Fruit fly (Drosophila melanogaster): Measurements from ENCODE around the gene CG9399.

The CG9399 gene

dm6 chr3R:9533181-9534124, 40.6 kb downstream of the CG9399 start (continued):
- TF ChIP-seq Ets97D (GFP tag; optimal IDR thresholded peaks at IDR 0.05) (peak; percentile 74), fd96Cb (tag; optimal IDR thresholded peaks at IDR 0.05) (peak; percentile 94), ind (GFP tag; optimal IDR thresholded peaks at IDR 0.05) (peak; percentile 96), da (GFP tag; optimal IDR thresholded peaks at IDR 0.05) (peak; percentile 66), hth (optimal IDR thresholded peaks at IDR 0.05) (no peak), ewg (GFP tag; optimal IDR thresholded peaks at IDR 0.05) (peak; percentile 91), az2 (GFP tag; optimal IDR thresholded peaks at IDR 0.05) (peak; percentile 95), Awh (GFP tag; IDR thresholded peaks at IDR 0.05) (peak; percentile 66; the same call in 1 of the 2 replicates), zf30C (GFP tag; optimal IDR thresholded peaks at IDR 0.05) (no peak), jumu (GFP tag; optimal IDR thresholded peaks at IDR 0.05) (peak; percentile 94), CG10543 (GFP tag; optimal IDR thresholded peaks at IDR 0.05) (peak; percentile 98), CG7987 (GFP tag; optimal IDR thresholded peaks at IDR 0.05) (peak; percentile 83), prd (optimal IDR thresholded peaks at IDR 0.05) (no peak), prd (GFP tag; IDR thresholded peaks at IDR 0.05) (peak; percentile 90), Ravus (GFP tag; IDR thresholded peaks at IDR 0.05) (peak; percentile 56), sr (GFP tag; IDR thresholded peaks at IDR 0.05) (peak; percentile 64; the same call in 1 of the 3 replicates), emc (GFP tag; optimal IDR thresholded peaks at IDR 0.05) (peak; percentile 87), Ada2b (GFP tag; IDR thresholded peaks at IDR 0.05) (peak; percentile 83), Hand (GFP tag; optimal IDR thresholded peaks at IDR 0.05) (peak; percentile 97), CG7745 (tag; optimal IDR thresholded peaks at IDR 0.05) (no peak), sisA (GFP tag; IDR thresholded peaks at IDR 0.05) (peak; percentile 83), Bgb (GFP tag; IDR thresholded peaks at IDR 0.05; ENCODE audit: partially characterized antibody) (peak; percentile 23; the same call in 1 of the 2 replicates), CrebB (tag; optimal IDR thresholded peaks at IDR 0.05) (peak; percentile 83), CG10959 (GFP tag; IDR thresholded peaks at IDR 0.05) (peak; percentile 47), Scr (GFP tag; IDR thresholded peaks at IDR 0.05; ENCODE audit: partially characterized antibody) (0 out of 2 replicates have a peak, but pooled peaks have one; percentile 22), Fer3 (tag; optimal IDR thresholded peaks at IDR 0.05) (peak; percentile 89), CG14965 (GFP tag; optimal IDR thresholded peaks at IDR 0.05; ENCODE audit: borderline replicate concordance) (no peak), bbx (GFP tag; IDR thresholded peaks at IDR 0.05; ENCODE audit: partially characterized antibody) (no peak; the same call in 1 of the 2 replicates), CG9215 (GFP tag; IDR thresholded peaks at IDR 0.05) (peak; percentile 92), CG14710 (tag; optimal IDR thresholded peaks at IDR 0.05) (peak; percentile 95), jing (GFP tag; optimal IDR thresholded peaks at IDR 0.05) (peak; percentile 92), Ets65A (GFP tag) (peak; percentile 98), CG10366 (GFP tag; IDR thresholded peaks at IDR 0.05) (peak; percentile 80), so (GFP tag; IDR thresholded peaks at IDR 0.05) (peak; percentile 87; the same call in 2 of the 3 replicates), sim (GFP tag; IDR thresholded peaks at IDR 0.05) (0 out of 2 replicates have a peak, but pooled peaks have one; percentile 14), C15 (GFP tag; IDR thresholded peaks at IDR 0.05) (peak; percentile 71; the same call in 2 of the 3 replicates), CG3065 (GFP tag; optimal IDR thresholded peaks at IDR 0.05) (peak; percentile 67), Ssrp (tag; optimal IDR thresholded peaks at IDR 0.05) (peak; percentile 92), CkIIα-i1 (GFP tag; IDR thresholded peaks at IDR 0.05) (0 out of 2 replicates have a peak, but pooled peaks have one; percentile 30), nmo (GFP tag; optimal IDR thresholded peaks at IDR 0.05) (peak; percentile 98), CG6175 (GFP tag; IDR thresholded peaks at IDR 0.05) (peak; percentile 82), Sin3A (optimal IDR thresholded peaks at IDR 0.05) (no peak), sima (GFP tag; optimal IDR thresholded peaks at IDR 0.05) (peak; percentile 78), tup (GFP tag; optimal IDR thresholded peaks at IDR 0.05) (peak; percentile 65), CG12071 (GFP tag; optimal IDR thresholded peaks at IDR 0.05) (peak; percentile 92), CG12769 (tag; optimal IDR thresholded peaks at IDR 0.05) (peak; percentile 89), CG8290 (GFP tag; optimal IDR thresholded peaks at IDR 0.05) (peak; percentile 85), CG8290 (tag; optimal IDR thresholded peaks at IDR 0.05) (peak; percentile 71 to 77), gce (GFP tag; IDR thresholded peaks at IDR 0.05) (peak; percentile 49; the same call in 1 of the 3 replicates)

Measured in whole organism, embryonic.